Fruit fly (Drosophila melanogaster): ENCODE results near the gene Ugt36E1.

dm6 chr2L:18810960-18811642 is 15.5 kb upstream of the Ugt36E1 start, which contains the start of the genes CG10570 and CG42502:
- TF ChIP-seq Myc (optimal IDR thresholded peaks at IDR 0.05) = no peak
- TF ChIP-seq sage (GFP tag; optimal IDR thresholded peaks at IDR 0.05) = no peak
- no peak for TF ChIP-seq psq (GFP tag; optimal IDR thresholded peaks at IDR 0.05)
- TF ChIP-seq ey (GFP tag; optimal IDR thresholded peaks at IDR 0.05) = no peak
- TF ChIP-seq Hr78 (GFP tag; optimal IDR thresholded peaks at IDR 0.05) = no peak
- no peak for TF ChIP-seq CrebA (GFP tag; optimal IDR thresholded peaks at IDR 0.05; ENCODE audit: borderline replicate concordance)
- no peak for TF ChIP-seq CG32264 (GFP tag; optimal IDR thresholded peaks at IDR 0.05)
- no peak for TF ChIP-seq foxo (GFP tag; optimal IDR thresholded peaks at IDR 0.05)
- no peak for TF ChIP-seq OdsH (GFP tag; optimal IDR thresholded peaks at IDR 0.05)
- no peak for TF ChIP-seq usp (GFP tag; optimal IDR thresholded peaks at IDR 0.05)
- no peak for TF ChIP-seq br (GFP tag; optimal IDR thresholded peaks at IDR 0.05)
- no peak for TF ChIP-seq CG9705 (GFP tag; optimal IDR thresholded peaks at IDR 0.05)

Data from whole organism, wandering third instar larva.